Fruit fly (Drosophila melanogaster) whole organism, prepupa: ENCODE results near the gene Vps52.

ENCODE experiments used
- CG15336 ChIP-seq: fragments of 200-800 bp; sonication (Bioruptor generic); IDR thresholded peaks from 2 replicates; pipeline ENCODE4 v1.3.6; 2022; ENCODE audit warnings: missing biosample characterization, missing genetic modification characterization
- CG1621 ChIP-seq: fragments of 200-800 bp; sonication (Bioruptor generic); optimal IDR thresholded peaks from 3 replicates; lab custom pipeline; 2018; ENCODE audit warnings: missing biosample characterization, mild to moderate bottlenecking, missing genetic modification characterization
- CG32006 ChIP-seq: fragments of 200-800 bp; sonication (Bioruptor generic); optimal IDR thresholded peaks from 3 replicates; lab custom pipeline; 2017; ENCODE audit warnings: missing biosample characterization, mild to moderate bottlenecking, missing genetic modification characterization
- CG8319 ChIP-seq: fragments of 200-800 bp; sonication (Bioruptor generic); optimal IDR thresholded peaks from 3 replicates; lab custom pipeline; 2016; ENCODE audit warnings: missing biosample characterization, missing genetic modification characterization
- CG8632 ChIP-seq: fragments of 200-800 bp; sonication (Bioruptor generic); optimal IDR thresholded peaks from 3 replicates; lab custom pipeline; 2016; ENCODE audit warnings: missing biosample characterization, missing genetic modification characterization
- Hr38 ChIP-seq: sonication (Bioruptor generic); optimal IDR thresholded peaks from 2 replicates; lab custom pipeline; 2016; ENCODE audit warnings: missing biosample characterization, missing genetic modification characterization
- Sox102F ChIP-seq: fragments of 200-800 bp; sonication (Bioruptor generic); optimal IDR thresholded peaks from 2 replicates; lab custom pipeline; 2016; ENCODE audit warnings: missing biosample characterization, mild to moderate bottlenecking, missing genetic modification characterization
- esn ChIP-seq: fragments of 200-800 bp; sonication (Bioruptor generic); optimal IDR thresholded peaks from 2 replicates; lab custom pipeline; 2016; ENCODE audit warnings: missing biosample characterization, mild to moderate bottlenecking, missing genetic modification characterization, moderate library complexity

DNA sequence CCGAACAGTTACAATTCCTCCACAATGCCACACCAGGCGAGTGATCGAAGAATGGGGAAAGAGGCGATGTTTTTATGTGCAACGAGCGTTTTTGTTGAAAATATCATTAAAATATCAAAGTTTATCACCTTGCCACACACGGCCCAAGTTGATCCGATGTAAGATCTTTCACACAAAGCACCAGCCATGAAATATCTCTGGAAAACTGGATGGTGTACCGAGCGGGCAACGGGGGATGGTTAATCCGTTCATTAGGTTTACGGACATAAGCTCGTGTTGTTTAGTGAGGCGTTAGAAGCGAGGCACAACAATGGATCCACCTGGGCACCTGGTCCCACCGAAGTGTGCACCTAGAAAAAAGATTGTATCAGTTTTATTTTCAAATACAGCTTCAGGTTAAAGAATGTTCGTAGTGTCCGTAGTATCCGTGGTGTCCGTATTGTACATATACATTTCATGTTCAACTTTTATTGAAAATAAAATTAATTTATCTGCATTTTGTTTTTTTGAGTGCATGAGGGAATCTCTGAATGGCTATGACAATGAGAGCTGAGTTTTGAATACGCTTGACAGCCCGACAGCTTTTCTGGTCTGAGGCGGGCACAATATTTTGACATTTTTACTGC lies 27.1 kb downstream of the Vps52 start:
- TF ChIP-seq CG1621 (tag; lab: Kevin White, UChicago): no peak
- TF ChIP-seq Hr38 (GFP tag; lab: Kevin White, UChicago): no peak
- no peak for TF ChIP-seq Sox102F (GFP tag; lab: Kevin White, UChicago)
- no peak for TF ChIP-seq CG8632
- no peak for TF ChIP-seq CG15336
- no peak for TF ChIP-seq CG8319
- no peak for TF ChIP-seq CG32006 (GFP tag; lab: Kevin White, UChicago)
- TF ChIP-seq esn (GFP tag; lab: Kevin White, UChicago): no peak
